Fruit fly (Drosophila melanogaster): ENCODE data around the gene CG6565.

CG6565 gene

DNA sequence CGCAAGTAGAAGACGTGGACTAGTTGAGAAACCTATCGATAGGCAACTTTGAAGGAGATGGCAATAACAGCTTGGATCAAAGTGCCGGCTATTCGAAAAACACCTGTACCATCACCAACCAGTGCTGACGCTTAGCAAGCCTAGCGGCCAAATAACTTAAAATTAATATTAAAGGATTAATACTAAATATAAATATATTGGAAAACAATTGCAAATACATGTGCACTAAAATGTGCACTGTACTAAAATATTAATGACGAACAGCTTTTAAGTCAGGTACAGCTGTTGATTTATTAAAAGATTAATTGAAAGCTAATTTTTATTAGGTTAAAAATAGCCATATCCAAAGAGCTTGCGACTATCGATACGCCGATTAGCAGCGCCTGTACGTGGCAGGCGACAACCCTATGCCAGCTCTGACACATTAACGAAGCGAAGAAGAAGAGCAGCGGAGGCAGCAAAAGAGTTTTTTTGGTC lies 4.7 kb downstream of the CG6565 start, which contains the start of the genes CG9302 and beta'COP (continued):
- peak; percentile 1 for TF ChIP-seq tup (GFP tag; optimal IDR thresholded peaks at IDR 0.05)
- peak; percentile 81 for TF ChIP-seq Hr3 (GFP tag; optimal IDR thresholded peaks at IDR 0.05)
- TF ChIP-seq NFAT (GFP tag; IDR thresholded peaks at IDR 0.05): no peak
- TF ChIP-seq Fer1 (GFP tag; optimal IDR thresholded peaks at IDR 0.05): peak; percentile 60
- no peak; the same call in 1 of the 2 replicates for TF ChIP-seq Awh (GFP tag; IDR thresholded peaks at IDR 0.05)
- no peak for TF ChIP-seq corto (GFP tag; optimal IDR thresholded peaks at IDR 0.05)
- no peak for TF ChIP-seq ERR (GFP tag; optimal IDR thresholded peaks at IDR 0.05)
- TF ChIP-seq tgo (GFP tag; IDR thresholded peaks at IDR 0.05): peak; percentile 54; the same call in 1 of the 3 replicates
- peak; percentile 47 for TF ChIP-seq pum (GFP tag; optimal IDR thresholded peaks at IDR 0.05)
- no peak for TF ChIP-seq CG3726 (GFP tag; IDR thresholded peaks at IDR 0.05)

DNA sequence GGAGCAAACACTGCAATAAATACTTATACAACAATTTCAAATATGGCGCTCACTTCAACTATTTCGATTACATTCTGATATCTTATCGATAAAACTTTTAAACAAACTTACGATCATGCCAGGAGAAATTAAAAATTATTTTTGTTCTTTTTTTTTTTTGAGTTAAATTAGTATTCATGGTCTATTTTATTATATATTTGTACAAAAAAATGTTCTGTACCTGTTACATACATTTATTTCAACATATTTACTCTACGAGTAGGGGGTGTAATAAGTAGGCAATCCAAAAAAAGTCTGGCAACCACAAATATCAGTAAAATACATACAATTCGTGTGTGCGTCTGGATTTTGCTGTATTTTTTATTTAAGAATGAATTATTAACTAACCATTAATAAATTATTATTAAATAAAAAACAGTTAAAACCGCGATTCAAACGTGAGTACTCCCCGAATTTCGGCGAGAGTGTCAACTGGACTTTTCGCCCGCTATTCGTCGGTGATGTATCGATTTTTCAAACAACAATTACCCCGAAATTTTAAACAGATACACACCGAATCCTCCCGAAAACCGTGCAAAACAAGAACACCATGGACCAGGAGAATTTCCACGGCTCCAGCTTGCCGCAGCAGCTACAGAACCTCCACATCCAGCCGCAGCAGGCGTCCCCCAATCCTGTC lies 8.7 kb downstream of the CG6565 start, which contains the start of gene loqs:
Gene loqs, plus strand, starts transcription at position 302 of the 679 bp plus-strand sequence.
- TF ChIP-seq Bgb (GFP tag; IDR thresholded peaks at IDR 0.05; ENCODE audit: partially characterized antibody): 0 out of 2 replicates have a peak, but pooled peaks have one; percentile 6
- TF ChIP-seq CG10267 (tag; optimal IDR thresholded peaks at IDR 0.05): peak; percentile 39
- no peak for TF ChIP-seq CG7839 (tag; optimal IDR thresholded peaks at IDR 0.05)
- TF ChIP-seq grau (tag; optimal IDR thresholded peaks at IDR 0.05): peak; percentile 29
- peak; percentile 25 for TF ChIP-seq pzg (GFP tag; optimal IDR thresholded peaks at IDR 0.05)
- peak; percentile 55 for TF ChIP-seq MESR4 (GFP tag; optimal IDR thresholded peaks at IDR 0.05)
- TF ChIP-seq CG13287 (GFP tag; IDR thresholded peaks at IDR 0.05; ENCODE audit: partially characterized antibody): peak; percentile 67
- TF ChIP-seq Ada2b (GFP tag; IDR thresholded peaks at IDR 0.05): peak; percentile 10; the same call in 1 of the 2 replicates
- peak; percentile 99 for TF ChIP-seq onecut (GFP tag; IDR thresholded peaks at IDR 0.05)
- peak; percentile 8 for TF ChIP-seq Xbp1 (GFP tag; optimal IDR thresholded peaks at IDR 0.05)
- TF ChIP-seq trem (tag; optimal IDR thresholded peaks at IDR 0.05): peak; percentile 54
- no peak for TF ChIP-seq CTCF (GFP tag; optimal IDR thresholded peaks at IDR 0.05)
- TF ChIP-seq CG2116 (GFP tag; optimal IDR thresholded peaks at IDR 0.05): peak; percentile 83
- TF ChIP-seq ranshi (GFP tag; IDR thresholded peaks at IDR 0.05): no peak
- peak; percentile 6 for TF ChIP-seq Hr3 (GFP tag; optimal IDR thresholded peaks at IDR 0.05)
- peak; percentile 50 for TF ChIP-seq gem (tag; optimal IDR thresholded peaks at IDR 0.05)
- peak; percentile 18 for TF ChIP-seq CG15514 (GFP tag; optimal IDR thresholded peaks at IDR 0.05)
- TF ChIP-seq CG8290 (GFP tag; optimal IDR thresholded peaks at IDR 0.05): peak; percentile 52
- no peak for TF ChIP-seq CG8290 (tag; optimal IDR thresholded peaks at IDR 0.05)
- TF ChIP-seq lilli (GFP tag; optimal IDR thresholded peaks at IDR 0.05): peak; percentile 24
- peak; percentile 31 for TF ChIP-seq CG4617 (GFP tag; optimal IDR thresholded peaks at IDR 0.05; ENCODE audit: borderline replicate concordance)
- peak; percentile 62 for TF ChIP-seq row (GFP tag; IDR thresholded peaks at IDR 0.05)
- no peak for TF ChIP-seq D19A (tag; optimal IDR thresholded peaks at IDR 0.05)
- TF ChIP-seq Rfx (GFP tag; IDR thresholded peaks at IDR 0.05): peak; percentile 14; the same call in 1 of the 2 replicates
- TF ChIP-seq phol (tag; optimal IDR thresholded peaks at IDR 0.05): peak; percentile 48
- no peak for TF ChIP-seq Ssrp (tag; optimal IDR thresholded peaks at IDR 0.05)
- TF ChIP-seq CG4820 (GFP tag; optimal IDR thresholded peaks at IDR 0.05): peak; percentile 22
- no peak for TF ChIP-seq br (optimal IDR thresholded peaks at IDR 0.05)
- TF ChIP-seq CG12299 (tag; optimal IDR thresholded peaks at IDR 0.05): no peak
- TF ChIP-seq Dref (GFP tag; IDR thresholded peaks at IDR 0.05): peak; percentile 55
- TF ChIP-seq Med (GFP tag): peak; percentile 25
- peak; percentile 60 for TF ChIP-seq CG12391 (tag; optimal IDR thresholded peaks at IDR 0.05)
- TF ChIP-seq PHDP (tag; optimal IDR thresholded peaks at IDR 0.05): peak; percentile 38
- TF ChIP-seq Pdp1 (GFP tag; optimal IDR thresholded peaks at IDR 0.05): peak in 1 of 2 experiments; percentile 36
- peak; percentile 62 for TF ChIP-seq CG14710 (tag; optimal IDR thresholded peaks at IDR 0.05)
- TF ChIP-seq CoRest (tag; optimal IDR thresholded peaks at IDR 0.05): peak; percentile 3
- TF ChIP-seq CG14667 (GFP tag; IDR thresholded peaks at IDR 0.05): no peak
- peak; percentile 39; the same call in 1 of the 3 replicates for TF ChIP-seq Doc3 (GFP tag; IDR thresholded peaks at IDR 0.05; ENCODE audit: partially characterized antibody)
- peak; percentile 45 for TF ChIP-seq BEAF-32 (GFP tag; optimal IDR thresholded peaks at IDR 0.05)
